Worm (Caenorhabditis elegans): Measurements from ENCODE around the gene lpr-5.

DNA sequence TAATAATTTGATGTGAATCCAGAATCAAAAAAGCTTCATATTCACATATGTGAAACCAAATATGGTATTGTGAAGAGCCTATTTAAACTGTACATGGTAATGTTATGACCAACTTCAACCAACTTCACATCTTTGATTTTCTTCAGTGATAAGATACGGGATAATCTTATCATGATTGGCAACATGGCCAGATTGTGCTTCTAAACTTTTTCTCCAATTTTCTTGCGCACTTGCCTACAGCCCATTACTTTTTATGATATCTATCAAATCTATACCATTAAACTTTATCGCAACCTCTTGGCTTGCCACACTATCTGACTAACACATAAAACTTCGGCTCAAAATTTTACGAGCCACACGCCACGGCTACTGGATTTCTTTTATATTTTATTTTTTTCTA lies 29.5 kb upstream of the lpr-5 start:
- no peak for TF ChIP-seq pqm-1 (tag; optimal IDR thresholded peaks at IDR 0.05)
- no peak for TF ChIP-seq unc-42 (tag; optimal IDR thresholded peaks at IDR 0.05)
- TF ChIP-seq syd-9 (tag; optimal IDR thresholded peaks at IDR 0.05), result no peak
- TF ChIP-seq elt-2 (tag; optimal IDR thresholded peaks at IDR 0.05), result no peak
- TF ChIP-seq ama-1 (optimal IDR thresholded peaks at IDR 0.05), result no peak
- TF ChIP-seq npax-4 (tag; optimal IDR thresholded peaks at IDR 0.05), result no peak

All from whole organism, late embryonic.